Worm (Caenorhabditis elegans) whole organism, midembryonic: ENCODE measurements around the gene C04B4.6.

Experiments used
- T22C8.4 ChIP-seq: fragments of 200-800 bp; sonication (Bioruptor generic); IDR thresholded peaks from 2 replicates; pipeline ENCODE4 v1.3.6; 2022; ENCODE audit warnings: missing genetic modification characterization, missing compliant biosample characterization
- cog-1 ChIP-seq: sonication (generic microtip); optimal IDR thresholded peaks from 2 replicates; lab custom pipeline; 2016; ENCODE audit warnings: missing genetic modification characterization, missing compliant biosample characterization
- flt-1 ChIP-seq: fragments of 200-800 bp; sonication (Bioruptor generic); IDR thresholded peaks from 2 replicates; pipeline ENCODE4 v1.3.6; 2022; ENCODE audit warnings: missing genetic modification characterization, missing compliant biosample characterization
- klf-2 ChIP-seq: fragments of 200-800 bp; sonication (Bioruptor generic); conservative IDR thresholded peaks from 2 replicates; pipeline ENCODE4 v1.3.6; 2022; ENCODE audit warnings: missing genetic modification reagents, missing genetic modification characterization, missing compliant biosample characterization
- med-1 ChIP-seq: sonication (generic microtip); optimal IDR thresholded peaks from 2 replicates; lab custom pipeline; 2017; ENCODE audit warnings: missing genetic modification characterization, mild to moderate bottlenecking, missing compliant biosample characterization, antibody characterized with exemption, missing genetic modification reagents; ENCODE audit not compliant: insufficient read depth
- tab-1 ChIP-seq: fragments of 200-800 bp; sonication (Bioruptor generic); IDR thresholded peaks from 2 replicates; pipeline ENCODE4 v1.3.6; 2022; ENCODE audit warnings: missing genetic modification characterization, missing compliant biosample characterization
- ztf-23 ChIP-seq: fragments of 200-800 bp; sonication (Bioruptor generic); IDR thresholded peaks from 2 replicates; pipeline ENCODE4 v1.3.6; 2022; ENCODE audit warnings: missing genetic modification reagents, missing genetic modification characterization, missing compliant biosample characterization
- ztf-29 ChIP-seq: fragments of 200-800 bp; sonication (Bioruptor generic); IDR thresholded peaks from 2 replicates; pipeline ENCODE4 v1.3.6; 2022; ENCODE audit warnings: missing genetic modification reagents, missing genetic modification characterization, missing compliant biosample characterization

DNA sequence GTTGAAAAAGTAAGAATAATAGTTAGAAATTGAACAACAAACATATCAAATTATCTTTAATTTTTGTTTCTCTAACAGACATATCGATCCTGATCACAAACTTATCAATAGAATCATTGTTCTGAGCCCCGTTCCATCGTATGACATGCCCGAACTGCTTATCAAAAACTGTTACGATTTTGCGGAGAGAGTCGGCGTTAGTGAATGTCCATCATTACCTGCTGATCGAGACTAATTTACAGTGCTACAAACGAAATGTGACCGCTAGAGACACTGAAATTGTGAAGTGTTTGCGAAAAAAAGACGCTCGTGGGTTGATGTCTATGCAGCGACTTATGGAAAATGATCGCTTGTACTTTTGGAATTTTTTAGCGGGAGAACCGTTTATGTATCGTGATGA is 32.6 kb downstream of the C04B4.6 start:
- TF ChIP-seq flt-1 (GFP tag; lab: Robert Waterston, UW) (no peak), cog-1 (tag; lab: Kevin White, UChicago) (no peak), ztf-23 (GFP tag; lab: Robert Waterston, UW) (no peak), tab-1 (no peak), klf-2 (GFP tag; lab: Robert Waterston, UW) (no peak), med-1 (GFP tag; lab: Kevin White, UChicago) (no peak), ztf-29 (no peak), T22C8.4 (GFP tag; lab: Robert Waterston, UW) (no peak)
